Worm (Caenorhabditis elegans): Measurements from ENCODE around the gene F28C6.9.

DNA sequence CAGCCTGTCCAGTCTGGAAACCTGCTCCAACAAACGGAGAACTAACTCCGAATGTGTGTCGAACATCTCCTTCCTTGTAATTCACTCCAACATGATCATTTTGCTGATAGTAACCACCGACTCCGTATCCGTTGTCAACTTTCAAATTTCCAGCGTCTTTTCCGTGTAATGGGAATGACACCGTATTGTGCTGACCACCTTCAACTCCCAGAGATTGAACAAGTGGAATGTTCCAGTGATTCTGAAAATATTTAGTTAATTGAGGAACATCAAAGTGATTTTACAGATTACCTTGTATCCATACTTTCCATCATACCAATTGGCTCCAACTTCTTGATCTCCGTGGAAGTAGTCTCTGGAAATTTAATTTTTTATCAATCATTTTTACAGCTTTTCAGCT lies 17.9 kb upstream of the F28C6.9 start:
- TF ChIP-seq flt-1 (GFP tag; IDR thresholded peaks at IDR 0.05) (no peak), ref-1 (GFP tag; conservative IDR thresholded peaks at IDR 0.05) (no peak), cog-1 (tag; optimal IDR thresholded peaks at IDR 0.05) (no peak), med-1 (GFP tag; optimal IDR thresholded peaks at IDR 0.05; ENCODE audit: insufficient read depth) (no peak), ztf-29 (GFP tag; IDR thresholded peaks at IDR 0.05) (no peak), ztf-23 (GFP tag; IDR thresholded peaks at IDR 0.05) (no peak), tab-1 (GFP tag; IDR thresholded peaks at IDR 0.05) (no peak)
